Fruit fly (Drosophila melanogaster) whole organism, embryonic: ENCODE measurements around the gene CG7579.

Experiments used
- Asciz ChIP-seq: fragments of 200-800 bp; sonication (Bioruptor generic); optimal IDR thresholded peaks from 2 replicates; lab custom pipeline; 2017; ENCODE audit warnings: missing biosample characterization, mild to moderate bottlenecking, missing genetic modification characterization, missing genetic modification reagents
- B-H2 ChIP-seq: fragments of 200-800 bp; sonication (Bioruptor generic); optimal IDR thresholded peaks from 2 replicates; lab custom pipeline; 2018; ENCODE audit warnings: missing biosample characterization, mild to moderate bottlenecking, missing genetic modification characterization
- CG10431 ChIP-seq: fragments of 200-800 bp; sonication (Bioruptor generic); optimal IDR thresholded peaks from 3 replicates; lab custom pipeline; 2018; ENCODE audit warnings: missing biosample characterization, mild to moderate bottlenecking, missing genetic modification characterization
- CG12155 ChIP-seq: fragments of 200-800 bp; sonication (Bioruptor generic); optimal IDR thresholded peaks from 3 replicates; lab custom pipeline; 2016; ENCODE audit warnings: missing biosample characterization, missing genetic modification characterization
- CG1233 ChIP-seq: fragments of 200-800 bp; sonication (Bioruptor generic); optimal IDR thresholded peaks from 4 replicates; lab custom pipeline; 2018; ENCODE audit warnings: missing biosample characterization, mild to moderate bottlenecking, missing genetic modification characterization
- CG12391 ChIP-seq: fragments of 200-800 bp; sonication (Bioruptor generic); optimal IDR thresholded peaks from 3 replicates; lab custom pipeline; 2018; ENCODE audit warnings: missing biosample characterization, mild to moderate bottlenecking, missing genetic modification characterization, moderate library complexity
- CG13123 ChIP-seq: fragments of 200-800 bp; sonication (Bioruptor generic); optimal IDR thresholded peaks from 2 replicates; lab custom pipeline; 2016; ENCODE audit warnings: missing biosample characterization, missing genetic modification characterization
- CG13296 ChIP-seq: fragments of 200-800 bp; sonication (Bioruptor generic); optimal IDR thresholded peaks from 3 replicates; lab custom pipeline; 2018; ENCODE audit warnings: missing biosample characterization, mild to moderate bottlenecking, missing genetic modification characterization
- CG14014 ChIP-seq: fragments of 200-800 bp; sonication (Bioruptor generic); IDR thresholded peaks from 2 replicates; pipeline ENCODE4 v1.3.6; 2022; ENCODE audit warnings: missing biosample characterization, missing genetic modification characterization
- CG15011 ChIP-seq: fragments of 200-800 bp; sonication (Bioruptor generic); optimal IDR thresholded peaks from 3 replicates; lab custom pipeline; 2018; ENCODE audit warnings: missing biosample characterization, mild to moderate bottlenecking, missing genetic modification characterization
- CG15073 ChIP-seq: fragments of 200-800 bp; sonication (Bioruptor generic); optimal IDR thresholded peaks from 2 replicates; lab custom pipeline; 2016; ENCODE audit warnings: missing biosample characterization, missing genetic modification characterization
- CG1602 ChIP-seq: fragments of 200-800 bp; sonication (Bioruptor generic); optimal IDR thresholded peaks from 3 replicates; lab custom pipeline; 2016; ENCODE audit warnings: missing biosample characterization, missing genetic modification characterization
- CG16815 ChIP-seq: fragments of 200-800 bp; sonication (Bioruptor generic); optimal IDR thresholded peaks from 3 replicates; lab custom pipeline; 2017; ENCODE audit warnings: missing biosample characterization, mild to moderate bottlenecking, missing genetic modification characterization
- CG17359 ChIP-seq: fragments of 200-800 bp; sonication (Bioruptor generic); optimal IDR thresholded peaks from 3 replicates; lab custom pipeline; 2018; ENCODE audit warnings: missing biosample characterization, mild to moderate bottlenecking, missing genetic modification characterization, moderate library complexity
- CG18619 ChIP-seq: fragments of 200-800 bp; sonication (Bioruptor generic); optimal IDR thresholded peaks from 3 replicates; lab custom pipeline; 2017; ENCODE audit warnings: missing biosample characterization, mild to moderate bottlenecking, missing genetic modification characterization
- CG30431 ChIP-seq: fragments of 200-800 bp; sonication (Bioruptor generic); optimal IDR thresholded peaks from 2 replicates; lab custom pipeline; 2017; ENCODE audit warnings: missing biosample characterization, missing genetic modification characterization
- CG32767 ChIP-seq: fragments of 200-800 bp; sonication (Bioruptor generic); IDR thresholded peaks from 2 replicates; pipeline ENCODE4 v1.3.6; 2022; ENCODE audit warnings: missing biosample characterization, missing genetic modification characterization
- CG4617 ChIP-seq: fragments of 200-800 bp; sonication (Bioruptor generic); optimal IDR thresholded peaks from 3 replicates; lab custom pipeline; 2016; ENCODE audit warnings: missing biosample characterization, missing genetic modification characterization, borderline replicate concordance
- CG5245 ChIP-seq: fragments of 200-800 bp; sonication (Bioruptor generic); optimal IDR thresholded peaks from 3 replicates; lab custom pipeline; 2016; ENCODE audit warnings: missing biosample characterization, missing genetic modification characterization
- CG6254 ChIP-seq: fragments of 200-800 bp; sonication (Bioruptor generic); optimal IDR thresholded peaks from 3 replicates; lab custom pipeline; 2017; ENCODE audit warnings: mild to moderate bottlenecking, missing biosample characterization, missing genetic modification reagents, missing genetic modification characterization
- CG8765 ChIP-seq: fragments of 200-800 bp; sonication (Bioruptor generic); IDR thresholded peaks from 2 replicates; pipeline ENCODE4 v1.3.6; 2022; ENCODE audit warnings: missing biosample characterization, missing genetic modification characterization
- CG9215 ChIP-seq: fragments of 200-800 bp; sonication (Bioruptor generic); IDR thresholded peaks from 2 replicates; pipeline ENCODE4 v1.3.6; 2022; ENCODE audit warnings: missing biosample characterization, missing genetic modification characterization
- CG9817 ChIP-seq: fragments of 200-800 bp; sonication (Bioruptor generic); optimal IDR thresholded peaks from 2 replicates; lab custom pipeline; 2018; ENCODE audit warnings: missing biosample characterization, mild to moderate bottlenecking, missing genetic modification characterization, moderate library complexity
- Dfd ChIP-seq, 2 experiments: fragments of >200 bp; optimal IDR thresholded peaks; 2 replicates each; lab custom pipeline; 2017; ENCODE audit warnings: missing biosample characterization in 2 of 2, missing genetic modification characterization in 2 of 2
- Doc3 ChIP-seq: fragments of 200-800 bp; sonication (Bioruptor generic); IDR thresholded peaks from 3 replicates; pipeline ENCODE4 v1.3.6; 2022; ENCODE audit warnings: missing biosample characterization, missing genetic modification characterization; ENCODE audit not compliant: partially characterized antibody
- HLH4C ChIP-seq: fragments of 200-800 bp; sonication (Bioruptor generic); IDR thresholded peaks from 3 replicates; pipeline ENCODE4 v1.3.6; 2022; ENCODE audit warnings: missing biosample characterization, missing genetic modification characterization; ENCODE audit not compliant: partially characterized antibody
- HLH54F ChIP-seq: fragments of 200-800 bp; sonication (Bioruptor generic); optimal IDR thresholded peaks from 3 replicates; lab custom pipeline; 2016; ENCODE audit warnings: missing biosample characterization, missing genetic modification characterization
- Mrtf ChIP-seq: fragments of 200-800 bp; sonication (Bioruptor generic); IDR thresholded peaks from 3 replicates; pipeline ENCODE4 v1.3.6; 2022; ENCODE audit warnings: missing biosample characterization, missing genetic modification characterization
- Oli ChIP-seq: fragments of 200-800 bp; sonication (Bioruptor generic); optimal IDR thresholded peaks from 2 replicates; lab custom pipeline; 2018; ENCODE audit warnings: missing biosample characterization, mild to moderate bottlenecking, missing genetic modification characterization, moderate library complexity
- Opbp ChIP-seq: fragments of 200-800 bp; sonication (Bioruptor generic); IDR thresholded peaks from 3 replicates; pipeline ENCODE4 v1.3.6; 2022; ENCODE audit warnings: missing biosample characterization, missing genetic modification characterization; ENCODE audit not compliant: partially characterized antibody
- Rx ChIP-seq: fragments of 200-800 bp; sonication (Bioruptor generic); IDR thresholded peaks from 2 replicates; pipeline ENCODE4 v1.3.6; 2022; ENCODE audit warnings: missing biosample characterization, missing genetic modification characterization
- Sry-δ ChIP-seq: fragments of 200-800 bp; sonication (Bioruptor generic); optimal IDR thresholded peaks from 2 replicates; lab custom pipeline; 2016; ENCODE audit warnings: missing biosample characterization, missing genetic modification characterization
- cas ChIP-seq: fragments of 200-800 bp; sonication (Bioruptor generic); IDR thresholded peaks from 2 replicates; pipeline ENCODE4 v1.3.6; 2022; ENCODE audit warnings: missing biosample characterization, missing genetic modification characterization
- cato ChIP-seq: fragments of 200-800 bp; sonication (Bioruptor generic); optimal IDR thresholded peaks from 2 replicates; lab custom pipeline; 2016; ENCODE audit warnings: missing biosample characterization, missing genetic modification characterization, borderline replicate concordance
- chif ChIP-seq, 2 experiments: fragments of 200-800 bp; sonication (Bioruptor generic); optimal IDR thresholded peaks; 3 replicates each; lab custom pipeline; 2016; ENCODE audit warnings: missing biosample characterization in 2 of 2, missing genetic modification characterization in 2 of 2
- crp ChIP-seq, 2 experiments: fragments of 200-800 bp; sonication (Bioruptor generic); optimal IDR thresholded peaks; 2 replicates in 1 of 2; 3 replicates in 1 of 2; lab custom pipeline; 2017; ENCODE audit warnings: missing biosample characterization in 2 of 2, missing genetic modification characterization in 2 of 2, mild to moderate bottlenecking in 1 of 2, moderate library complexity in 1 of 2
- dan ChIP-seq: fragments of 200-800 bp; sonication (Bioruptor generic); IDR thresholded peaks from 2 replicates; pipeline ENCODE4 v1.3.6; 2022; ENCODE audit warnings: missing biosample characterization, missing genetic modification characterization
- fd64A ChIP-seq: fragments of 200-800 bp; sonication (Bioruptor generic); optimal IDR thresholded peaks from 3 replicates; lab custom pipeline; 2018; ENCODE audit warnings: missing biosample characterization, mild to moderate bottlenecking, missing genetic modification characterization
- grn ChIP-seq: fragments of 200-800 bp; sonication (Bioruptor generic); optimal IDR thresholded peaks from 3 replicates; lab custom pipeline; 2017; ENCODE audit warnings: missing biosample characterization, missing genetic modification characterization
- ind ChIP-seq: fragments of 200-800 bp; sonication (Bioruptor generic); optimal IDR thresholded peaks from 3 replicates; lab custom pipeline; 2016; ENCODE audit warnings: missing biosample characterization, missing genetic modification characterization
- otp ChIP-seq: fragments of 200-800 bp; sonication (Bioruptor generic); IDR thresholded peaks from 3 replicates; pipeline ENCODE4, ENCODE4 v1.3.6; 2022; ENCODE audit warnings: missing biosample characterization, missing genetic modification characterization
- pho ChIP-seq: fragments of 200-800 bp; sonication (Bioruptor generic); optimal IDR thresholded peaks from 2 replicates; lab custom pipeline; 2016; ENCODE audit warnings: missing biosample characterization, missing genetic modification characterization
- prd ChIP-seq, 3 experiments: fragments of >200 bp in 2 of 3; fragments of 200-800 bp in 1 of 3; sonication (Bioruptor generic) in 1 of 3; optimal IDR thresholded peaks in 2 of 3; IDR thresholded peaks in 1 of 3; 2 replicates in 2 of 3; 3 replicates in 1 of 3; pipeline versions ENCODE4 v1.3.6 to Lab custom; 2017 to 2022; ENCODE audit warnings: missing biosample characterization in 1 of 3, missing genetic modification characterization in 1 of 3
- so ChIP-seq: fragments of 200-800 bp; sonication (Bioruptor generic); IDR thresholded peaks from 3 replicates; pipeline ENCODE4 v1.3.6; 2022; ENCODE audit warnings: missing biosample characterization, missing genetic modification characterization
- tap ChIP-seq: fragments of 200-800 bp; optimal IDR thresholded peaks from 3 replicates; lab custom pipeline; 2019; ENCODE audit warnings: missing biosample characterization, mild to moderate bottlenecking, missing genetic modification characterization, moderate library complexity
- tgo ChIP-seq: fragments of 200-800 bp; sonication (Bioruptor generic); IDR thresholded peaks from 3 replicates; pipeline ENCODE4 v1.3.6; 2022; ENCODE audit warnings: missing biosample characterization, missing genetic modification characterization
- toy ChIP-seq: fragments of 200-800 bp; sonication (Bioruptor generic); IDR thresholded peaks from 2 replicates; pipeline ENCODE4 v1.3.6; 2022; ENCODE audit warnings: missing biosample characterization, missing genetic modification characterization
- zen ChIP-seq: fragments of 200-800 bp; sonication (Bioruptor generic); optimal IDR thresholded peaks from 3 replicates; lab custom pipeline; 2018; ENCODE audit warnings: missing biosample characterization, mild to moderate bottlenecking, missing genetic modification characterization, moderate library complexity
- zfh2 ChIP-seq: fragments of 200-800 bp; sonication (Bioruptor generic); optimal IDR thresholded peaks from 2 replicates; lab custom pipeline; 2016; ENCODE audit warnings: missing biosample characterization, missing genetic modification characterization

Gene CG7579

DNA sequence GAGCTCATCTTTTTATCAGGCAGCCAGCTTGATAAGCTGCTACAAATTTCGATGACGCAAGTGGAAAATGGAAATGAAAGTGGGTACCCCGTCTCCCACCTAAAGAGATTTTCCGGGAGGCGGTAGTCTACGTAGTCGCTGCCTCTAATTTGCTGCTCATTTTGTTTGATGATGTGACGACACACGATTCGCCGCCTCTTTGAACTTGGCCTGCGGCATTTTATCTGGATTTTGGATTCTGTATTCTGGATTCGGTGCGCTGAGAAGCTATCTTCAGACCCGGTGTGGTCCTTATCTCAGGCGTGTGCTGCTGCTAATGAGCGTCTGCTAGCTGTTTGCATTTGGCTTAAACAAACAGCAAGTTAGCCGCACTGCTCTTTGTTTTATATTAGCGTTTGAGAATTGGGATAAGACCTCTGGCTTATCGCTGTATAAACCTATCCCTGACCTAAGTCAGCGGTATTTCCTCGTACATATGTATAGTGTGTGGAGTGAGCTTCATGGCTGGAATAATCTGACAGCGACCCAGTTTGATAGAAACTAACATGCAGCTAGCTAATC is 30.8 kb upstream of the CG7579 start (continued):
- TF ChIP-seq CG32767 (GFP tag; lab: Robert Waterston, UW) = no peak
- TF ChIP-seq Mrtf (GFP tag; lab: Robert Waterston, UW) = no peak
- TF ChIP-seq CG10431 (GFP tag; lab: Kevin White, UChicago) = no peak
- no peak for TF ChIP-seq HLH4C (GFP tag; lab: Robert Waterston, UW)
- peak; percentile 5 for TF ChIP-seq HLH54F (GFP tag; lab: Kevin White, UChicago)
- no peak for TF ChIP-seq cato
- TF ChIP-seq CG17359 (tag; lab: Kevin White, UChicago) = peak; percentile 75
- peak; percentile 12 for TF ChIP-seq CG4617 (GFP tag; lab: Kevin White, UChicago)
- peak; percentile 32 for TF ChIP-seq Sry-δ (GFP tag; lab: Kevin White, UChicago)
- TF ChIP-seq Opbp (GFP tag; lab: Robert Waterston, UW) = no peak
- peak; percentile 41 for TF ChIP-seq CG1602
- peak; percentile 26 for TF ChIP-seq CG30431 (GFP tag; lab: Kevin White, UChicago)
- TF ChIP-seq tgo (GFP tag; lab: Robert Waterston, UW) = no peak
- no peak for TF ChIP-seq cas (GFP tag; lab: Robert Waterston, UW)
- TF ChIP-seq CG8765 (GFP tag; lab: Robert Waterston, UW) = no peak
- TF ChIP-seq CG1233 (GFP tag; lab: Kevin White, UChicago) = peak; percentile 74
- TF ChIP-seq fd64A (GFP tag; lab: Kevin White, UChicago) = peak; percentile 75
- TF ChIP-seq CG12391 (tag; lab: Kevin White, UChicago) = no peak
- peak; percentile 47; the same call in 1 of the 2 replicates for TF ChIP-seq CG14014 (GFP tag; lab: Robert Waterston, UW)
- no peak for TF ChIP-seq CG15073 (GFP tag; lab: Kevin White, UChicago)
- TF ChIP-seq Doc3 = no peak
- no peak for TF ChIP-seq CG12155 (GFP tag; lab: Kevin White, UChicago)
- TF ChIP-seq crp (GFP tag; optimal IDR thresholded peaks at IDR 0.05; lab: Kevin White, UChicago) = peak in 1 of 2 experiments; percentile 2
- no peak for TF ChIP-seq CG9817 (tag; lab: Kevin White, UChicago)
- TF ChIP-seq B-H2 = peak; percentile 12
- no peak for TF ChIP-seq zfh2 (GFP tag; lab: Kevin White, UChicago)
- TF ChIP-seq CG13296 = peak; percentile 60
- TF ChIP-seq zen (tag; lab: Kevin White, UChicago) = peak; percentile 86
- TF ChIP-seq grn (GFP tag; lab: Kevin White, UChicago) = peak; percentile 77
- no peak for TF ChIP-seq CG9215 (GFP tag; lab: Robert Waterston, UW)
- no peak for TF ChIP-seq Rx (GFP tag; lab: Robert Waterston, UW)
- TF ChIP-seq Asciz = peak; percentile 70
- no peak for TF ChIP-seq Dfd (GFP tag; optimal IDR thresholded peaks at IDR 0.05; lab: Kevin White, UChicago)
- TF ChIP-seq prd (optimal IDR thresholded peaks at IDR 0.05; lab: Kevin White, UChicago) = no peak
- peak; percentile 61; the same call in 2 of the 3 replicates for TF ChIP-seq prd (GFP tag; IDR thresholded peaks at IDR 0.05; lab: Robert Waterston, UW)
- TF ChIP-seq ind (GFP tag; lab: Kevin White, UChicago) = peak; percentile 0
- no peak for TF ChIP-seq tap
- TF ChIP-seq so = 0 out of 3 replicates have a peak, but pooled peaks have one; percentile 62
- TF ChIP-seq toy (GFP tag; lab: Robert Waterston, UW) = no peak
- peak; percentile 53 for TF ChIP-seq pho (GFP tag; lab: Kevin White, UChicago)
- TF ChIP-seq Oli (tag; lab: Kevin White, UChicago) = peak; percentile 12
- peak; percentile 58 for TF ChIP-seq CG18619
- TF ChIP-seq otp (GFP tag; lab: Robert Waterston, UW) = peak; percentile 71; the same call in 2 of the 3 replicates
- TF ChIP-seq CG6254 = peak; percentile 31
- TF ChIP-seq CG15011 = peak; percentile 48
- no peak for TF ChIP-seq CG5245
- no peak for TF ChIP-seq dan (GFP tag; lab: Robert Waterston, UW)
- TF ChIP-seq CG16815 (GFP tag; lab: Kevin White, UChicago) = no peak
- peak; percentile 74 for TF ChIP-seq CG13123 (GFP tag; lab: Kevin White, UChicago)
- TF ChIP-seq chif (GFP tag; optimal IDR thresholded peaks at IDR 0.05; lab: Kevin White, UChicago) = peak; percentile 42 to 48
